Worm (Caenorhabditis elegans): Measurements from ENCODE around the gene fbxa-71.

Gene fbxa-71

ce11 chrIII:2281975-2282957 lies 26.6 kb downstream of the fbxa-71 start, which contains the start of gene Y54F10BM.3:
Y54F10BM.3 (plus strand) TSS chrIII:2282025.
- TF ChIP-seq efl-1 (optimal IDR thresholded peaks at IDR 0.05) = no peak
- TF ChIP-seq efl-1 (GFP tag; optimal IDR thresholded peaks at IDR 0.05 in 1 of 2) = peak in 1 of 2 experiments; percentile 46
- no peak for TF ChIP-seq nhr-11 (tag; optimal IDR thresholded peaks at IDR 0.05)

DNA sequence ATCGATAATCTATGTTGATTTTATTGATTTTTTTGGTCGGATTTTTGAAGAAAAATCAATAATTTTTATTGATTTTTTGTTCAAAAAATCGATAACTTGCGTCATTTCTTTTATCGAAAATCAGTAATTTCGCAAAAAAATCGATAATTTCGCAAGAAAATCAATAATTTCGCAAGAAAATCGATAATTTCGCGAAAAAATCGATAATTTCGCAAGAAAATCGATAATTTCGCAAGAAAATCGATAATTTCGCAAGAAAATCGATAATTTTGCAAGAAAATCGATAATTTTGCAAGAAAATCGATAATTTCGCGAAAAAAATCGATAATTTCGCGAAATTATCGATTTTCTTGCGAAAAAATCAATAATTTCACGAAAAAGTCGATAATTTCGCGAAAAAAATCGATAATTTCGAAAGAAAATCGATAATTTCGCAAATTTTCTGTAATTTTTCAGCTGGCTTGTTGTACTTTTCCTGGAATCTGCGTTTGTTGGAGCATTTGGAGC lies 27.8 kb downstream of the fbxa-71 start:
- TF ChIP-seq lin-39 (tag; optimal IDR thresholded peaks at IDR 0.05) (no peak), efl-1 (optimal IDR thresholded peaks at IDR 0.05) (no peak), efl-1 (GFP tag; optimal IDR thresholded peaks at IDR 0.05 in 1 of 2) (no peak), pag-3 (tag; optimal IDR thresholded peaks at IDR 0.05; ENCODE audit: borderline replicate concordance, insufficient read depth) (no peak)

ce11 chrIII:2288261-2288660 lies 32.6 kb downstream of the fbxa-71 start:
- TF ChIP-seq nhr-19 (GFP tag; conservative IDR thresholded peaks at IDR 0.05) (no peak), fkh-10 (GFP tag; optimal IDR thresholded peaks at IDR 0.05) (no peak), tbx-2 (tag; optimal IDR thresholded peaks at IDR 0.05) (no peak), Y116A8C.19 (tag; optimal IDR thresholded peaks at IDR 0.05; ENCODE audit: borderline replicate concordance) (no peak), nhr-47 (tag; optimal IDR thresholded peaks at IDR 0.05) (no peak), fkh-4 (tag; optimal IDR thresholded peaks at IDR 0.05; ENCODE audit: borderline replicate concordance) (no peak), ets-5 (GFP tag; IDR thresholded peaks at IDR 0.05) (no peak), ama-1 (optimal IDR thresholded peaks at IDR 0.05) (no peak), egl-27 (tag; optimal IDR thresholded peaks at IDR 0.05) (no peak), mdl-1 (tag; optimal IDR thresholded peaks at IDR 0.05) (no peak), dpl-1 (GFP tag; optimal IDR thresholded peaks at IDR 0.05) (no peak), rnt-1 (tag; optimal IDR thresholded peaks at IDR 0.05) (no peak), pqm-1 (tag; optimal IDR thresholded peaks at IDR 0.05) (no peak), lin-35 (GFP tag; optimal IDR thresholded peaks at IDR 0.05) (no peak)

ce11 chrIII:2291139-2291538 lies 35.5 kb downstream of the fbxa-71 start, which contains the start of gene fbxa-219:
fbxa-219 (plus strand) TSS chrIII:2291415.
- TF ChIP-seq lin-35 (GFP tag; optimal IDR thresholded peaks at IDR 0.05) (peak in 1 of 2 experiments; percentile 45), pax-3 (tag; optimal IDR thresholded peaks at IDR 0.05) (no peak), xbp-1 (tag; optimal IDR thresholded peaks at IDR 0.05) (no peak), dsc-1 (tag; optimal IDR thresholded peaks at IDR 0.05) (no peak), egl-13 (tag; optimal IDR thresholded peaks at IDR 0.05) (no peak), ztf-11 (tag; optimal IDR thresholded peaks at IDR 0.05) (no peak), elt-2 (tag; optimal IDR thresholded peaks at IDR 0.05) (peak; percentile 32)

ce11 chrIII:2294736-2295135 lies 39.1 kb downstream of the fbxa-71 start:
- TF ChIP-seq ceh-8 (GFP tag; optimal IDR thresholded peaks at IDR 0.05) (no peak), efl-1 (optimal IDR thresholded peaks at IDR 0.05) (no peak), efl-1 (GFP tag; optimal IDR thresholded peaks at IDR 0.05 in 1 of 2) (peak in 1 of 2 experiments; percentile 80), lin-35 (GFP tag; optimal IDR thresholded peaks at IDR 0.05) (peak in 1 of 2 experiments; percentile 8)

ce11 chrIII:2304149-2304548 lies 48.5 kb downstream of the fbxa-71 start:
- TF ChIP-seq C34B4.2 (tag; optimal IDR thresholded peaks at IDR 0.05) (no peak), efl-1 (optimal IDR thresholded peaks at IDR 0.05) (no peak), efl-1 (GFP tag; optimal IDR thresholded peaks at IDR 0.05 in 1 of 2) (peak in 1 of 2 experiments; percentile 26)

Measured in whole organism, L1 larva.